Worm (Caenorhabditis elegans): ENCODE results near the gene C28H8.7.

ce11 chrIII:5874664-5875417, 12.0 kb downstream of the C28H8.7 start:
- TF ChIP-seq flh-1 (GFP tag; optimal IDR thresholded peaks at IDR 0.05) (no peak), ces-1 (GFP tag; optimal IDR thresholded peaks at IDR 0.05) (no peak), ceh-43 (GFP tag; optimal IDR thresholded peaks at IDR 0.05) (no peak), sptf-1 (tag; optimal IDR thresholded peaks at IDR 0.05) (no peak), ceh-39 (tag; optimal IDR thresholded peaks at IDR 0.05) (no peak)
